Worm (Caenorhabditis elegans): Measurements from ENCODE around the gene sucl-2.

- TF ChIP-seq F26F4.8 (GFP tag; conservative IDR thresholded peaks at IDR 0.05) (no peak), aly-2 (tag; optimal IDR thresholded peaks at IDR 0.05) (no peak), ceh-82 (tag; optimal IDR thresholded peaks at IDR 0.05) (no peak), unc-62 (GFP tag; optimal IDR thresholded peaks at IDR 0.05 in 1 of 2) (no peak), unc-62 (tag; optimal IDR thresholded peaks at IDR 0.05) (no peak), snpc-1.2 (GFP tag; IDR thresholded peaks at IDR 0.05) (no peak), nhr-11 (tag; optimal IDR thresholded peaks at IDR 0.05) (no peak), mep-1 (tag; optimal IDR thresholded peaks at IDR 0.05) (no peak), egl-43 (GFP tag; IDR thresholded peaks at IDR 0.05) (no peak)
Measured at ce11 chrIII:879634-880033, 21.6 kb downstream of the sucl-2 start, which contains the start of the genes T24C4.5 and ucr-2.3.

Measured in whole organism, L4 larva.